Fruit fly (Drosophila melanogaster) whole organism, embryonic: ENCODE results near the gene CG4645.
A peak's percentile ranks its signal among the peaks of the same experiment; 100 is the strongest.

ENCODE experiments used
- Atf6 ChIP-seq: fragments of 200-800 bp; sonication (Bioruptor generic); IDR thresholded peaks from 2 replicates; pipeline ENCODE4 v1.3.6; 2022; ENCODE audit warnings: missing biosample characterization, missing genetic modification characterization
- Blimp-1 ChIP-seq: fragments of 200-800 bp; sonication (Bioruptor generic); optimal IDR thresholded peaks from 3 replicates; lab custom pipeline; 2018; ENCODE audit warnings: missing biosample characterization, missing genetic modification characterization, mild to moderate bottlenecking, moderate library complexity, missing genetic modification reagents
- BtbVII ChIP-seq: fragments of 200-800 bp; sonication (Bioruptor generic); optimal IDR thresholded peaks from 3 replicates; lab custom pipeline; 2017; ENCODE audit warnings: missing biosample characterization, mild to moderate bottlenecking, missing genetic modification characterization
- CG1024 ChIP-seq: fragments of 200-800 bp; sonication (Bioruptor generic); IDR thresholded peaks from 2 replicates; pipeline ENCODE4 v1.3.6; 2022; ENCODE audit warnings: missing biosample characterization, missing genetic modification characterization
- CG10321 ChIP-seq: fragments of 200-800 bp; sonication (Bioruptor generic); IDR thresholded peaks from 2 replicates; pipeline ENCODE4 v1.3.6; 2022; ENCODE audit warnings: missing biosample characterization, missing genetic modification characterization
- CG10462 ChIP-seq: fragments of 200-800 bp; sonication (Bioruptor generic); optimal IDR thresholded peaks from 2 replicates; lab custom pipeline; 2016; ENCODE audit warnings: missing biosample characterization, missing genetic modification characterization
- CG10654 ChIP-seq: fragments of 200-800 bp; sonication (Bioruptor generic); optimal IDR thresholded peaks from 2 replicates; lab custom pipeline; 2016; ENCODE audit warnings: missing biosample characterization, missing genetic modification characterization
- CG10959 ChIP-seq: fragments of 200-800 bp; sonication (Bioruptor generic); IDR thresholded peaks from 2 replicates; pipeline ENCODE4 v1.3.6; 2022; ENCODE audit warnings: missing biosample characterization, missing genetic modification characterization
- CG13287 ChIP-seq: fragments of 200-800 bp; sonication (Bioruptor generic); IDR thresholded peaks from 2 replicates; pipeline ENCODE4 v1.3.6; 2022; ENCODE audit warnings: missing biosample characterization, missing genetic modification characterization; ENCODE audit not compliant: partially characterized antibody
- CG17361 ChIP-seq: fragments of 200-800 bp; sonication (Bioruptor generic); IDR thresholded peaks from 3 replicates; pipeline ENCODE4 v1.3.6; 2022; ENCODE audit warnings: missing biosample characterization, missing genetic modification characterization
- CG2116 ChIP-seq: fragments of 200-800 bp; sonication (Bioruptor generic); optimal IDR thresholded peaks from 3 replicates; lab custom pipeline; 2018; ENCODE audit warnings: missing biosample characterization, mild to moderate bottlenecking, missing genetic modification characterization
- CG4617 ChIP-seq: fragments of 200-800 bp; sonication (Bioruptor generic); optimal IDR thresholded peaks from 3 replicates; lab custom pipeline; 2016; ENCODE audit warnings: missing biosample characterization, missing genetic modification characterization, borderline replicate concordance
- CG6175 ChIP-seq: fragments of 200-800 bp; sonication (Bioruptor generic); IDR thresholded peaks from 3 replicates; pipeline ENCODE4 v1.3.6; 2022; ENCODE audit warnings: missing biosample characterization, missing genetic modification characterization
- CG7357 ChIP-seq: fragments of 200-800 bp; sonication (Bioruptor generic); IDR thresholded peaks from 3 replicates; pipeline ENCODE4 v1.3.6; 2022; ENCODE audit warnings: missing biosample characterization, missing genetic modification characterization
- CG7839 ChIP-seq: fragments of 200-800 bp; sonication (Bioruptor generic); optimal IDR thresholded peaks from 3 replicates; lab custom pipeline; 2018; ENCODE audit warnings: missing biosample characterization, mild to moderate bottlenecking, missing genetic modification characterization, moderate library complexity
- CG8281 ChIP-seq: fragments of 200-800 bp; sonication (Bioruptor generic); optimal IDR thresholded peaks from 2 replicates; lab custom pipeline; 2018; ENCODE audit warnings: missing biosample characterization, mild to moderate bottlenecking, missing genetic modification characterization, moderate library complexity
- CG8290 ChIP-seq, 3 experiments: fragments of 200-800 bp; sonication (Bioruptor generic); optimal IDR thresholded peaks; 2 replicates each; lab custom pipeline; 2016 to 2019; ENCODE audit warnings: missing biosample characterization in 3 of 3, missing genetic modification characterization in 3 of 3, mild to moderate bottlenecking in 2 of 3, moderate library complexity in 1 of 3
- D19B ChIP-seq: fragments of 200-800 bp; sonication (Bioruptor generic); optimal IDR thresholded peaks from 2 replicates; lab custom pipeline; 2017; ENCODE audit warnings: missing biosample characterization, mild to moderate bottlenecking, missing genetic modification characterization
- Fer3 ChIP-seq: fragments of 200-800 bp; sonication (Bioruptor generic); optimal IDR thresholded peaks from 2 replicates; lab custom pipeline; 2018; ENCODE audit warnings: missing biosample characterization, mild to moderate bottlenecking, missing genetic modification characterization, moderate library complexity
- Hey ChIP-seq: fragments of 200-800 bp; sonication (Bioruptor generic); optimal IDR thresholded peaks from 3 replicates; lab custom pipeline; 2018; ENCODE audit warnings: missing biosample characterization, mild to moderate bottlenecking, missing genetic modification characterization
- Hmr ChIP-seq: fragments of 200-800 bp; sonication (Bioruptor generic); optimal IDR thresholded peaks from 3 replicates; lab custom pipeline; 2017; ENCODE audit warnings: mild to moderate bottlenecking, missing biosample characterization, missing genetic modification reagents, missing genetic modification characterization
- Mes4 ChIP-seq: fragments of 200-800 bp; sonication (Bioruptor generic); optimal IDR thresholded peaks from 2 replicates; lab custom pipeline; 2016; ENCODE audit warnings: missing biosample characterization, missing genetic modification characterization
- TFAM ChIP-seq: fragments of 200-800 bp; sonication (Bioruptor generic); optimal IDR thresholded peaks from 2 replicates; lab custom pipeline; 2017; ENCODE audit warnings: missing biosample characterization, missing genetic modification characterization, inconsistent platforms
- Vsx1 ChIP-seq: fragments of 200-800 bp; sonication (Bioruptor generic); optimal IDR thresholded peaks from 2 replicates; lab custom pipeline; 2017; ENCODE audit warnings: missing biosample characterization, mild to moderate bottlenecking, missing genetic modification characterization, missing genetic modification reagents
- ac ChIP-seq: fragments of 200-800 bp; sonication (Bioruptor generic); optimal IDR thresholded peaks from 3 replicates; lab custom pipeline; 2017; ENCODE audit warnings: missing biosample characterization, mild to moderate bottlenecking, missing genetic modification characterization
- caup ChIP-seq: fragments of 200-800 bp; sonication (Bioruptor generic); optimal IDR thresholded peaks from 3 replicates; lab custom pipeline; 2017; ENCODE audit warnings: missing biosample characterization, mild to moderate bottlenecking, missing genetic modification characterization, moderate library complexity; ENCODE audit not compliant: severe bottlenecking
- chm ChIP-seq: fragments of 200-800 bp; sonication (Bioruptor generic); IDR thresholded peaks from 2 replicates; pipeline ENCODE4 v1.3.6; 2022; ENCODE audit warnings: missing biosample characterization, missing genetic modification characterization
- dan ChIP-seq: fragments of 200-800 bp; sonication (Bioruptor generic); IDR thresholded peaks from 2 replicates; pipeline ENCODE4 v1.3.6; 2022; ENCODE audit warnings: missing biosample characterization, missing genetic modification characterization
- dimm ChIP-seq: fragments of 200-800 bp; sonication (Bioruptor generic); IDR thresholded peaks from 2 replicates; pipeline ENCODE4 v1.3.6; 2022; ENCODE audit warnings: missing biosample characterization, missing genetic modification characterization
- disco-r ChIP-seq: fragments of 200-800 bp; sonication (Bioruptor generic); optimal IDR thresholded peaks from 2 replicates; lab custom pipeline; 2016; ENCODE audit warnings: missing biosample characterization, missing genetic modification characterization
- dmrt99B ChIP-seq: fragments of 200-800 bp; sonication (Bioruptor generic); optimal IDR thresholded peaks from 2 replicates; lab custom pipeline; 2018; ENCODE audit warnings: missing biosample characterization, mild to moderate bottlenecking, missing genetic modification characterization, moderate library complexity
- dpn ChIP-seq, 2 experiments: fragments of 200-800 bp; sonication (Bioruptor generic); optimal IDR thresholded peaks; 3 replicates each; lab custom pipeline; 2016; ENCODE audit warnings: missing biosample characterization in 2 of 2, missing genetic modification characterization in 2 of 2
- eyg ChIP-seq: fragments of 200-800 bp; sonication (Bioruptor generic); optimal IDR thresholded peaks from 3 replicates; lab custom pipeline; 2016; ENCODE audit warnings: missing biosample characterization, missing genetic modification characterization
- h ChIP-seq: fragments of >200 bp; optimal IDR thresholded peaks from 2 replicates; lab custom pipeline; 2017
- hb ChIP-seq: fragments of 200-800 bp; sonication (Bioruptor generic); IDR thresholded peaks from 3 replicates; pipeline ENCODE4 v1.3.6; 2022; ENCODE audit warnings: missing biosample characterization, missing genetic modification characterization; ENCODE audit not compliant: partially characterized antibody
- klu ChIP-seq: fragments of 200-800 bp; sonication (Bioruptor generic); IDR thresholded peaks from 2 replicates; pipeline ENCODE4 v1.3.6; 2022; ENCODE audit warnings: missing biosample characterization, missing genetic modification characterization
- lola ChIP-seq, 3 experiments: fragments of >200 bp in 2 of 3; fragments of 200-800 bp in 1 of 3; sonication (Bioruptor generic) in 1 of 3; optimal IDR thresholded peaks; 2 replicates each; lab custom pipeline; 2017 to 2019; ENCODE audit warnings: missing biosample characterization in 3 of 3, missing genetic modification characterization in 3 of 3, mild to moderate bottlenecking in 1 of 3, moderate library complexity in 1 of 3
- mam ChIP-seq: fragments of 200-800 bp; sonication (Bioruptor generic); optimal IDR thresholded peaks from 3 replicates; lab custom pipeline; 2016; ENCODE audit warnings: missing biosample characterization, missing genetic modification characterization
- onecut ChIP-seq: fragments of 200-800 bp; sonication (Bioruptor generic); IDR thresholded peaks from 2 replicates; pipeline ENCODE4 v1.3.6; 2022; ENCODE audit warnings: missing biosample characterization, missing genetic modification characterization
- peb ChIP-seq: fragments of 200-800 bp; sonication (Bioruptor generic); IDR thresholded peaks from 2 replicates; pipeline ENCODE4 v1.3.6; 2022; ENCODE audit warnings: missing biosample characterization, missing genetic modification characterization
- psq ChIP-seq: fragments of 200-800 bp; sonication (Bioruptor generic); optimal IDR thresholded peaks from 2 replicates; lab custom pipeline; 2017; ENCODE audit warnings: missing biosample characterization, missing genetic modification characterization
- repo ChIP-seq: fragments of 200-800 bp; sonication (Bioruptor generic); optimal IDR thresholded peaks from 2 replicates; lab custom pipeline; 2016; ENCODE audit warnings: missing biosample characterization, missing genetic modification characterization
- sens-2 ChIP-seq: fragments of 200-800 bp; sonication (Bioruptor generic); IDR thresholded peaks from 2 replicates; pipeline ENCODE4 v1.3.6; 2022; ENCODE audit warnings: missing biosample characterization, missing genetic modification characterization
- sisA ChIP-seq: fragments of 200-800 bp; sonication (Bioruptor generic); IDR thresholded peaks from 2 replicates; pipeline ENCODE4 v1.3.6; 2022; ENCODE audit warnings: missing biosample characterization, missing genetic modification characterization
- slbo ChIP-seq: fragments of 200-800 bp; sonication (Bioruptor generic); IDR thresholded peaks from 2 replicates; pipeline ENCODE4 v1.3.6; 2022; ENCODE audit warnings: missing biosample characterization, missing genetic modification characterization
- ssp ChIP-seq: fragments of 200-800 bp; sonication (Bioruptor generic); IDR thresholded peaks from 2 replicates; pipeline ENCODE4 v1.3.6; 2022; ENCODE audit warnings: missing biosample characterization, missing genetic modification characterization
- toy ChIP-seq: fragments of 200-800 bp; sonication (Bioruptor generic); IDR thresholded peaks from 2 replicates; pipeline ENCODE4 v1.3.6; 2022; ENCODE audit warnings: missing biosample characterization, missing genetic modification characterization
- zfh1 ChIP-seq: fragments of 200-800 bp; sonication (Bioruptor generic); IDR thresholded peaks from 3 replicates; pipeline ENCODE4 v1.3.6; 2022; ENCODE audit warnings: missing biosample characterization, missing genetic modification characterization

CG4645 gene

dm6 chrX:12925426-12926256 lies 15.9 kb downstream of the CG4645 start (continued):
- TF ChIP-seq Hey (tag; lab: Kevin White, UChicago) (no peak), CG7839 (tag; lab: Kevin White, UChicago) (peak; percentile 74), CG2116 (no peak), zfh1 (GFP tag; lab: Robert Waterston, UW) (peak; percentile 67), dan (GFP tag; lab: Robert Waterston, UW) (0 out of 2 replicates have a peak, but pooled peaks have one; percentile 10), hb (GFP tag; lab: Robert Waterston, UW) (no peak), CG8281 (tag; lab: Kevin White, UChicago) (peak; percentile 47), ssp (GFP tag; lab: Robert Waterston, UW) (peak; percentile 56), BtbVII (GFP tag; lab: Kevin White, UChicago) (peak; percentile 38), Hmr (GFP tag; lab: Kevin White, UChicago) (peak; percentile 60), TFAM (GFP tag; lab: Kevin White, UChicago) (no peak), lola (GFP tag; optimal IDR thresholded peaks at IDR 0.05; lab: Kevin White, UChicago) (peak in 1 of 3 experiments; percentile 38), peb (GFP tag; lab: Robert Waterston, UW) (peak; percentile 66), ac (no peak), CG7357 (GFP tag; lab: Robert Waterston, UW) (peak; percentile 40; the same call in 1 of the 3 replicates), CG13287 (no peak), CG10462 (peak; percentile 45), eyg (GFP tag; lab: Kevin White, UChicago) (no peak), dmrt99B (tag; lab: Kevin White, UChicago) (peak; percentile 75), Atf6 (GFP tag; lab: Robert Waterston, UW) (peak; percentile 56), Vsx1 (GFP tag; lab: Kevin White, UChicago) (no peak), Mes4 (GFP tag; lab: Kevin White, UChicago) (no peak), dpn (GFP tag; optimal IDR thresholded peaks at IDR 0.05; lab: Kevin White, UChicago) (peak; percentile 12 to 45), sisA (peak; percentile 69; the same call in 1 of the 2 replicates), chm (GFP tag; lab: Robert Waterston, UW) (peak; percentile 58; the same call in 1 of the 2 replicates), CG1024 (peak; percentile 26; the same call in 1 of the 2 replicates), Blimp-1 (peak; percentile 56), psq (GFP tag; lab: Kevin White, UChicago) (no peak), CG6175 (no peak), repo (no peak), disco-r (no peak), CG10654 (GFP tag; lab: Kevin White, UChicago) (peak; percentile 28), toy (GFP tag; lab: Robert Waterston, UW) (no peak), caup (GFP tag; lab: Kevin White, UChicago) (peak; percentile 37), sens-2 (GFP tag; lab: Robert Waterston, UW) (no peak), CG17361 (GFP tag; lab: Robert Waterston, UW) (peak; percentile 48; the same call in 1 of the 3 replicates), onecut (GFP tag; lab: Robert Waterston, UW) (peak; percentile 70; the same call in 1 of the 2 replicates), h (lab: Kevin White, UChicago) (no peak), CG8290 (GFP tag; optimal IDR thresholded peaks at IDR 0.05; lab: Kevin White, UChicago) (peak; percentile 39), CG8290 (tag; optimal IDR thresholded peaks at IDR 0.05; lab: Kevin White, UChicago) (no peak), CG10321 (GFP tag; lab: Robert Waterston, UW) (no peak; the same call in 1 of the 2 replicates), CG4617 (no peak), Fer3 (tag; lab: Kevin White, UChicago) (peak; percentile 25), mam (GFP tag; lab: Kevin White, UChicago) (no peak), slbo (GFP tag; lab: Robert Waterston, UW) (peak; percentile 70), D19B (GFP tag; lab: Kevin White, UChicago) (no peak), dimm (GFP tag; lab: Robert Waterston, UW) (0 out of 2 replicates have a peak, but pooled peaks have one; percentile 38), klu (GFP tag; lab: Robert Waterston, UW) (0 out of 2 replicates have a peak, but pooled peaks have one; percentile 30), CG10959 (GFP tag; lab: Robert Waterston, UW) (peak; percentile 72)
